Fruit fly (Drosophila melanogaster): ENCODE data around the gene AdamTS-B.
A peak's percentile ranks its signal among the peaks of the same experiment; 100 is the strongest.

The AdamTS-B gene

dm6 chrX:5745840-5746815 is 47.8 kb downstream of the AdamTS-B start (continued):
- TF ChIP-seq toy (GFP tag; IDR thresholded peaks at IDR 0.05) (no peak; the same call in 1 of the 2 replicates), sens-2 (GFP tag; IDR thresholded peaks at IDR 0.05) (peak; percentile 79), Optix (GFP tag; IDR thresholded peaks at IDR 0.05) (peak; percentile 73), CG3163 (GFP tag; optimal IDR thresholded peaks at IDR 0.05) (no peak), CG2889 (GFP tag; IDR thresholded peaks at IDR 0.05) (peak; percentile 54; the same call in 1 of the 3 replicates), CG33213 (GFP tag; optimal IDR thresholded peaks at IDR 0.05) (peak; percentile 11), CG30403 (GFP tag; optimal IDR thresholded peaks at IDR 0.05) (peak; percentile 60), CG17385 (GFP tag; optimal IDR thresholded peaks at IDR 0.05) (peak; percentile 71), CG3065 (GFP tag; optimal IDR thresholded peaks at IDR 0.05) (no peak), CG18619 (GFP tag; optimal IDR thresholded peaks at IDR 0.05) (peak; percentile 72), mirr (GFP tag; optimal IDR thresholded peaks at IDR 0.05) (peak; percentile 64), Dip2 (GFP tag; IDR thresholded peaks at IDR 0.05) (no peak), CG30431 (GFP tag; optimal IDR thresholded peaks at IDR 0.05) (peak; percentile 67), Med (GFP tag) (peak; percentile 95), CG16815 (GFP tag; optimal IDR thresholded peaks at IDR 0.05) (peak; percentile 46), ems (GFP tag; optimal IDR thresholded peaks at IDR 0.05) (peak; percentile 42), jumu (GFP tag; optimal IDR thresholded peaks at IDR 0.05) (peak; percentile 43), zfh1 (GFP tag; IDR thresholded peaks at IDR 0.05) (peak; percentile 88), Oli (tag; optimal IDR thresholded peaks at IDR 0.05) (peak; percentile 72), schlank (tag; optimal IDR thresholded peaks at IDR 0.05) (peak; percentile 70), CG7271 (tag; optimal IDR thresholded peaks at IDR 0.05) (no peak), Hr51 (GFP tag; optimal IDR thresholded peaks at IDR 0.05) (peak; percentile 57 to 72), hb (GFP tag; IDR thresholded peaks at IDR 0.05; ENCODE audit: partially characterized antibody) (no peak), bab2 (GFP tag; optimal IDR thresholded peaks at IDR 0.05) (peak; percentile 24), ara (GFP tag; IDR thresholded peaks at IDR 0.05) (peak; percentile 79), ham (GFP tag; IDR thresholded peaks at IDR 0.05) (no peak), CG4282 (GFP tag; optimal IDR thresholded peaks at IDR 0.05) (no peak), kni (GFP tag; optimal IDR thresholded peaks at IDR 0.05) (peak; percentile 55), ac (GFP tag; optimal IDR thresholded peaks at IDR 0.05) (no peak), CG9797 (GFP tag; optimal IDR thresholded peaks at IDR 0.05) (no peak), lbe (GFP tag; optimal IDR thresholded peaks at IDR 0.05) (peak; percentile 82), sisA (GFP tag; IDR thresholded peaks at IDR 0.05) (peak; percentile 77), CG3407 (GFP tag; optimal IDR thresholded peaks at IDR 0.05) (peak; percentile 51), Fer2 (tag; optimal IDR thresholded peaks at IDR 0.05) (peak; percentile 68), CG31441 (GFP tag; IDR thresholded peaks at IDR 0.05) (peak; percentile 60; the same call in 1 of the 2 replicates), caup (GFP tag; optimal IDR thresholded peaks at IDR 0.05; ENCODE audit: severe bottlenecking) (peak; percentile 71), phol (tag; optimal IDR thresholded peaks at IDR 0.05) (peak; percentile 67), B-H1 (GFP tag; IDR thresholded peaks at IDR 0.05) (peak; percentile 61), Sox100B (GFP tag; optimal IDR thresholded peaks at IDR 0.05) (peak; percentile 63), pfk (GFP tag; optimal IDR thresholded peaks at IDR 0.05) (peak; percentile 7), onecut (GFP tag; IDR thresholded peaks at IDR 0.05) (peak; percentile 77), CG3995 (GFP tag; optimal IDR thresholded peaks at IDR 0.05) (peak; percentile 7), CG4404 (GFP tag; IDR thresholded peaks at IDR 0.05) (peak; percentile 66), Chrac-16 (GFP tag; optimal IDR thresholded peaks at IDR 0.05) (peak; percentile 57), CG10543 (GFP tag; optimal IDR thresholded peaks at IDR 0.05) (peak; percentile 79), Bteb2 (GFP tag; optimal IDR thresholded peaks at IDR 0.05) (peak; percentile 55), klu (GFP tag; IDR thresholded peaks at IDR 0.05) (peak; percentile 65), stwl (tag; optimal IDR thresholded peaks at IDR 0.05) (no peak)
